Fruit fly (Drosophila melanogaster) whole organism, pupa: ENCODE results near the gene beag.

Source experiments
- CG12605 ChIP-seq: fragments of 200-800 bp; sonication (Bioruptor generic); IDR thresholded peaks from 2 replicates; pipeline ENCODE4 v1.3.6; 2022; ENCODE audit warnings: missing biosample characterization, missing genetic modification characterization
- CG15710 ChIP-seq: fragments of 200-800 bp; sonication (Bioruptor generic); optimal IDR thresholded peaks from 2 replicates; lab custom pipeline; 2018; ENCODE audit warnings: missing biosample characterization, mild to moderate bottlenecking, missing genetic modification characterization, moderate library complexity
- CG32121 ChIP-seq: fragments of 200-800 bp; sonication (Bioruptor generic); IDR thresholded peaks from 2 replicates; pipeline ENCODE4 v1.3.6; 2022; ENCODE audit warnings: missing biosample characterization, missing genetic modification characterization
- CG4496 ChIP-seq: fragments of 200-800 bp; sonication (Bioruptor generic); IDR thresholded peaks from 3 replicates; pipeline ENCODE4 v1.3.6; 2022; ENCODE audit warnings: missing biosample characterization, missing genetic modification characterization
- CG8159 ChIP-seq: fragments of 200-800 bp; sonication (Bioruptor generic); optimal IDR thresholded peaks from 3 replicates; lab custom pipeline; 2018; ENCODE audit warnings: missing biosample characterization, mild to moderate bottlenecking, missing genetic modification characterization, moderate library complexity
- D1 ChIP-seq: fragments of 200-800 bp; sonication (Bioruptor generic); optimal IDR thresholded peaks from 2 replicates; lab custom pipeline; 2018; ENCODE audit warnings: missing biosample characterization, mild to moderate bottlenecking, missing genetic modification characterization, moderate library complexity
- EcR ChIP-seq: fragments of 200-800 bp; sonication (Bioruptor generic); optimal IDR thresholded peaks from 3 replicates; lab custom pipeline; 2019; ENCODE audit warnings: missing biosample characterization, missing genetic modification characterization, mild to moderate bottlenecking, moderate library complexity, missing genetic modification reagents
- fd96Ca ChIP-seq: fragments of 200-800 bp; sonication (Bioruptor generic); IDR thresholded peaks from 3 replicates; pipeline ENCODE4 v1.3.6; 2022; ENCODE audit warnings: missing biosample characterization, missing genetic modification characterization
- gl ChIP-seq: fragments of 200-800 bp; sonication (Bioruptor generic); optimal IDR thresholded peaks from 2 replicates; lab custom pipeline; 2018; ENCODE audit warnings: missing biosample characterization, mild to moderate bottlenecking, missing genetic modification characterization

DNA sequence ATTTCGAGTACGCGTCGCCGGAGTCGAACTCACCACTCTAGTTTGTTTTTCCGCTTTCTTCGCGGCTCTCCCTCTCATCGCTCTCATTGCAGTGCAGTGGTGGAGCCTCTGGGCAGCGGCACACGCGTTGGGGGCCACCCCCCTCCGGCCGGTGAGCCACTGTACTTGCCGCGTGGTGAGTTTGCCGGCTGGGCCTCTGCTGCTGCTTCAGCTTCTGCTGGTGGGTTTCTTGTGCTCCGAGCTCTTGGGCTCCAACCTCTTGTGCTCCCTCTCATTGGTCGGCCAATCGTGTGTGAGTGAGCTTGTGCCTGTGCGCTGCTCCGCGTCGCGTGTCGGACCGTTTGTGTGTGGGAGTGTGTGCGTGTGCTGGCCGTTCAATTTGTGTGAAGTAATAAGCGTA is 11.9 kb downstream of the beag start:
- TF ChIP-seq CG4496 (GFP tag; lab: Robert Waterston, UW) (no peak), fd96Ca (GFP tag; lab: Robert Waterston, UW) (no peak), CG15710 (tag; lab: Kevin White, UChicago) (peak; percentile 36), CG8159 (tag; lab: Kevin White, UChicago) (peak; percentile 60), CG32121 (no peak), EcR (GFP tag; lab: Kevin White, UChicago) (peak; percentile 44), D1 (no peak), CG12605 (GFP tag; lab: Robert Waterston, UW) (no peak), gl (peak; percentile 74)
